Worm (Caenorhabditis elegans): ENCODE data around the gene W06G6.11.

W06G6.11 gene

ce11 chrV:16648317-16649018 is 632 bp downstream of the W06G6.11 start, which contains the start of gene W06G6.20:
TSS of gene W06G6.20 (minus strand) at chrV:16648367.
- TF ChIP-seq tab-1 (GFP tag; IDR thresholded peaks at IDR 0.05) (no peak), ztf-29 (GFP tag; IDR thresholded peaks at IDR 0.05) (no peak), ztf-23 (GFP tag; IDR thresholded peaks at IDR 0.05) (no peak), T22C8.4 (GFP tag; IDR thresholded peaks at IDR 0.05) (no peak), flt-1 (GFP tag; IDR thresholded peaks at IDR 0.05) (no peak), med-1 (GFP tag; optimal IDR thresholded peaks at IDR 0.05; ENCODE audit: insufficient read depth) (no peak), cog-1 (tag; optimal IDR thresholded peaks at IDR 0.05) (no peak), klf-2 (GFP tag; conservative IDR thresholded peaks at IDR 0.05) (no peak), ref-1 (GFP tag; conservative IDR thresholded peaks at IDR 0.05) (no peak)

DNA sequence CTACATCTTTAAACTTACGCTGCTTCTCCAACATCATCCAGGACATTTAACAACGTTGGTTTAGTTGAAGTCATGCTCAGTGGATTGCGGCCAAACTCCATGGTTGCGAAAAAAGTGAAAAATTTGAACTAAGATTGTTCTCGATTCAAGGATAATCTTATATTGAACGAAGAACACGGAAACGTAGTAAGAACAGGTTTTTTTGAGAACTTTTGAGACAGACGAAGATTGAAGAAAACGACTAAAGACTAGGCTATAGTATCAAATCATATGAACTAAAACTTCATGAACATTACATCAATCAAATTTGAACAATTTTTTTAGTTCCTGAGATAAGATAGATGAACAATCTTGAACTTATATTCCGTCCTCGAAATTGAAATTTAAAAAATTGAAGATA is 2.0 kb downstream of the W06G6.11 start, which contains the start of gene W06G6.10:
W06G6.10 (minus strand) TSS at position 101 of the 400 bp plus-strand sequence.
- TF ChIP-seq cog-1 (tag; optimal IDR thresholded peaks at IDR 0.05) (no peak), flt-1 (GFP tag; IDR thresholded peaks at IDR 0.05) (no peak), klf-2 (GFP tag; conservative IDR thresholded peaks at IDR 0.05) (no peak), ref-1 (GFP tag; conservative IDR thresholded peaks at IDR 0.05) (no peak), ztf-29 (GFP tag; IDR thresholded peaks at IDR 0.05) (no peak), T22C8.4 (GFP tag; IDR thresholded peaks at IDR 0.05) (no peak), med-1 (GFP tag; optimal IDR thresholded peaks at IDR 0.05; ENCODE audit: insufficient read depth) (no peak), ztf-23 (GFP tag; IDR thresholded peaks at IDR 0.05) (no peak), tab-1 (GFP tag; IDR thresholded peaks at IDR 0.05) (no peak)

- TF ChIP-seq tab-1 (GFP tag; IDR thresholded peaks at IDR 0.05) (no peak), T22C8.4 (GFP tag; IDR thresholded peaks at IDR 0.05) (no peak), cog-1 (tag; optimal IDR thresholded peaks at IDR 0.05) (no peak), ref-1 (GFP tag; conservative IDR thresholded peaks at IDR 0.05) (no peak), flt-1 (GFP tag; IDR thresholded peaks at IDR 0.05) (no peak), klf-2 (GFP tag; conservative IDR thresholded peaks at IDR 0.05) (no peak), ztf-23 (GFP tag; IDR thresholded peaks at IDR 0.05) (no peak), med-1 (GFP tag; optimal IDR thresholded peaks at IDR 0.05; ENCODE audit: insufficient read depth) (no peak), ztf-29 (GFP tag; IDR thresholded peaks at IDR 0.05) (no peak)
Observed at ce11 chrV:16646372-16646771, 2.7 kb downstream of the W06G6.11 start, which contains the start of gene W06G6.9. TSS of gene W06G6.9 (minus strand) at chrV:16646472.

- TF ChIP-seq klf-2 (GFP tag; conservative IDR thresholded peaks at IDR 0.05) (no peak), tab-1 (GFP tag; IDR thresholded peaks at IDR 0.05) (no peak), T22C8.4 (GFP tag; IDR thresholded peaks at IDR 0.05) (no peak), ztf-23 (GFP tag; IDR thresholded peaks at IDR 0.05) (no peak), med-1 (GFP tag; optimal IDR thresholded peaks at IDR 0.05; ENCODE audit: insufficient read depth) (no peak), ref-1 (GFP tag; conservative IDR thresholded peaks at IDR 0.05) (no peak), cog-1 (tag; optimal IDR thresholded peaks at IDR 0.05) (no peak), ztf-29 (GFP tag; IDR thresholded peaks at IDR 0.05) (no peak)
Observed at ce11 chrV:16645201-16645940, 3.7 kb downstream of the W06G6.11 start, which contains the start of gene W06G6.17. TSS of gene W06G6.17 (minus strand) at chrV:16645251.

- TF ChIP-seq T22C8.4 (GFP tag; IDR thresholded peaks at IDR 0.05) (no peak), med-1 (GFP tag; optimal IDR thresholded peaks at IDR 0.05; ENCODE audit: insufficient read depth) (no peak), cog-1 (tag; optimal IDR thresholded peaks at IDR 0.05) (no peak), klf-2 (GFP tag; conservative IDR thresholded peaks at IDR 0.05) (no peak), ztf-29 (GFP tag; IDR thresholded peaks at IDR 0.05) (no peak), flt-1 (GFP tag; IDR thresholded peaks at IDR 0.05) (no peak), tab-1 (GFP tag; IDR thresholded peaks at IDR 0.05) (no peak), ref-1 (GFP tag; conservative IDR thresholded peaks at IDR 0.05) (no peak), ztf-23 (GFP tag; IDR thresholded peaks at IDR 0.05) (no peak)
Observed at ce11 chrV:16643558-16643957, 5.5 kb downstream of the W06G6.11 start, which contains the start of gene srw-77. TSS of gene srw-77 (minus strand) at chrV:16643658.

- TF ChIP-seq ztf-29 (GFP tag; IDR thresholded peaks at IDR 0.05), result no peak
- no peak for TF ChIP-seq ztf-23 (GFP tag; IDR thresholded peaks at IDR 0.05)
- no peak for TF ChIP-seq klf-2 (GFP tag; conservative IDR thresholded peaks at IDR 0.05)
- no peak for TF ChIP-seq tab-1 (GFP tag; IDR thresholded peaks at IDR 0.05)
- TF ChIP-seq cog-1 (tag; optimal IDR thresholded peaks at IDR 0.05), result no peak
Observed at ce11 chrV:16640366-16640765, 8.7 kb downstream of the W06G6.11 start.

- TF ChIP-seq ztf-23 (GFP tag; IDR thresholded peaks at IDR 0.05) (no peak), ref-1 (GFP tag; conservative IDR thresholded peaks at IDR 0.05) (no peak), tab-1 (GFP tag; IDR thresholded peaks at IDR 0.05) (no peak), ztf-29 (GFP tag; IDR thresholded peaks at IDR 0.05) (no peak), klf-2 (GFP tag; conservative IDR thresholded peaks at IDR 0.05) (no peak), cog-1 (tag; optimal IDR thresholded peaks at IDR 0.05) (no peak), T22C8.4 (GFP tag; IDR thresholded peaks at IDR 0.05) (no peak), flt-1 (GFP tag; IDR thresholded peaks at IDR 0.05) (no peak), med-1 (GFP tag; optimal IDR thresholded peaks at IDR 0.05; ENCODE audit: insufficient read depth) (no peak)
Observed at ce11 chrV:16638204-16638603, 10.9 kb downstream of the W06G6.11 start, which contains the start of gene srw-76. TSS of gene srw-76 (minus strand) at chrV:16638304.

DNA sequence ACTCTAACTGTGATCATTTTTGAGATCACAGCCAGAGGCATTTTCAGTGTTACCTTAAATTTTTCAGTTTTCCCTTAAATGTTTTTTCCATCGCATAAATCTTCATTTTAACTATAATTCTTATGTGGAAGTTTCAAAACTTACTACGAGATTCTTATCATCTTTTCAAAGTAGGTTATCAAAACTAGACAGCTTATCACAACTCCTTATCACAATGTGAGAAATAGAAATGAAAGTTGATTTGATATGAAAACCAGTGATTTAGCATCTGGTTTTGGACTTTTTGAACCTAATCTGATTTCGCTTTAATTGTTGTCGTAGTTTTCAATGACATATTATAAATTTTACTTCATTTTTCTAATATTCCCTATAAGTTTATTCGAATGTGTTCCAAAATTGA is 13.2 kb downstream of the W06G6.11 start, which contains the start of gene mltn-11:
mltn-11 (plus strand) TSS at position 276 of the 400 bp plus-strand sequence.
- TF ChIP-seq T22C8.4 (GFP tag; IDR thresholded peaks at IDR 0.05) (no peak), ref-1 (GFP tag; conservative IDR thresholded peaks at IDR 0.05) (no peak), med-1 (GFP tag; optimal IDR thresholded peaks at IDR 0.05; ENCODE audit: insufficient read depth) (no peak), ztf-23 (GFP tag; IDR thresholded peaks at IDR 0.05) (no peak), ztf-29 (GFP tag; IDR thresholded peaks at IDR 0.05) (no peak), klf-2 (GFP tag; conservative IDR thresholded peaks at IDR 0.05) (no peak), flt-1 (GFP tag; IDR thresholded peaks at IDR 0.05) (no peak), cog-1 (tag; optimal IDR thresholded peaks at IDR 0.05) (no peak), tab-1 (GFP tag; IDR thresholded peaks at IDR 0.05) (no peak)

DNA sequence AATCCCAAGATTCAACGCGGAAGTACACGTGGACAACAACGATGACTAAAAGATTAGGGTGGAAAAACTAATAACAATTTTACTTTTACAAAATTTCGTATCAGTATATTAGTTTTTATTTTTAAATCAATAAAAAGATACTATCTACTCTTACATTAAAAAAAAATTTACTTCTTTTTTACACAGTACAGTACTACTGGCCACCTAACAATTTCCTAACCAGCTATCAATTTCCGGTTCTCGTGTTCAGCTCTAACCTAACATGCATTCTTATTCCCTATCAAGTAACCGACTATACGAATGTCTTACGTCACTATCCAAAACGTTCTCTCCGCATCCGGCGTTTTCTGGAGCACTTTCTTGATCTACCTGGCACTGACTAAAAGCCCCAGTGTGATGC is 19.5 kb downstream of the W06G6.11 start, which contains the start of gene srd-21:
srd-21 (plus strand) TSS at position 301 of the 400 bp plus-strand sequence.
- TF ChIP-seq cog-1 (tag; optimal IDR thresholded peaks at IDR 0.05), result no peak
- TF ChIP-seq ref-1 (GFP tag; conservative IDR thresholded peaks at IDR 0.05), result no peak
- TF ChIP-seq flt-1 (GFP tag; IDR thresholded peaks at IDR 0.05), result no peak

Measured in whole organism, midembryonic.